Worm (Caenorhabditis elegans) whole organism, L4 larva: ENCODE data around the gene rgs-2.

Source experiments
- F26F4.8 ChIP-seq: fragments of 200-800 bp; sonication (Bioruptor generic); conservative IDR thresholded peaks from 2 replicates; pipeline ENCODE4 v1.3.6; 2022; ENCODE audit warnings: missing genetic modification characterization, missing compliant biosample characterization
- F44E2.7 ChIP-seq: fragments of 200-800 bp; sonication (Bioruptor generic); IDR thresholded peaks from 2 replicates; pipeline ENCODE4 v2.1.2; 2022; ENCODE audit warnings: missing genetic modification characterization, missing compliant biosample characterization
- F49E8.2 ChIP-seq: sonication (generic microtip); optimal IDR thresholded peaks from 2 replicates; lab custom pipeline; 2016; ENCODE audit warnings: missing compliant biosample characterization, mild to moderate bottlenecking, missing genetic modification characterization, borderline replicate concordance
- T20F7.1 ChIP-seq: fragments of 200-800 bp; sonication (Bioruptor generic); optimal IDR thresholded peaks from 2 replicates; lab custom pipeline; 2018; ENCODE audit warnings: mild to moderate bottlenecking, missing genetic modification characterization, missing compliant biosample characterization
- Y75B8A.6 ChIP-seq: fragments of 200-800 bp; sonication (Bioruptor generic); IDR thresholded peaks from 2 replicates; pipeline ENCODE4 v1.3.6; 2022; ENCODE audit warnings: missing genetic modification reagents, missing genetic modification characterization, missing compliant biosample characterization
- ZK337.2 ChIP-seq: fragments of 200-800 bp; sonication (Bioruptor generic); IDR thresholded peaks from 2 replicates; pipeline ENCODE4 v1.3.6; 2022; ENCODE audit warnings: missing genetic modification reagents, missing genetic modification characterization, missing compliant biosample characterization
- attf-4 ChIP-seq: sonication (generic microtip); optimal IDR thresholded peaks from 3 replicates; lab custom pipeline; 2017; ENCODE audit warnings: missing biosample characterization, missing genetic modification characterization
- ceh-28 ChIP-seq: fragments of 150-350 bp; optimal IDR thresholded peaks from 2 replicates; lab custom pipeline; 2014; ENCODE audit warnings: missing biosample characterization, missing genetic modification reagents, missing genetic modification characterization
- ceh-32 ChIP-seq: sonication (generic microtip); optimal IDR thresholded peaks from 2 replicates; lab custom pipeline; 2016; ENCODE audit warnings: mild to moderate bottlenecking, missing genetic modification characterization, missing compliant biosample characterization; ENCODE audit not compliant: poor library complexity
- ceh-62 ChIP-seq: sonication (generic microtip); optimal IDR thresholded peaks from 2 replicates; lab custom pipeline; 2017; ENCODE audit warnings: missing biosample characterization, missing genetic modification characterization
- ceh-82 ChIP-seq: sonication (generic microtip); optimal IDR thresholded peaks from 2 replicates; lab custom pipeline; 2017; ENCODE audit warnings: missing biosample characterization, missing genetic modification characterization
- ctbp-1 ChIP-seq: fragments of 200-800 bp; sonication (Bioruptor generic); IDR thresholded peaks from 2 replicates; pipeline ENCODE4 v1.3.6; 2022; ENCODE audit warnings: missing genetic modification reagents, missing genetic modification characterization, missing compliant biosample characterization
- daf-12 ChIP-seq: fragments of 150-350 bp; optimal IDR thresholded peaks from 2 replicates; lab custom pipeline; 2014; ENCODE audit warnings: missing biosample characterization, missing genetic modification reagents, missing genetic modification characterization
- daf-16 ChIP-seq, 3 experiments: sonication (generic microtip); optimal IDR thresholded peaks; 2 replicates each; lab custom pipeline; 2016 to 2017; ENCODE audit warnings: missing genetic modification characterization in 3 of 3, missing genetic modification reagents in 3 of 3, mild to moderate bottlenecking in 2 of 3, missing compliant biosample characterization in 2 of 3, missing biosample characterization in 1 of 3, moderate library complexity in 1 of 3
- daf-19 ChIP-seq: fragments of 200-800 bp; sonication (Bioruptor generic); conservative IDR thresholded peaks from 2 replicates; pipeline ENCODE4 v1.3.6; 2022; ENCODE audit warnings: missing genetic modification characterization, missing compliant biosample characterization
- dmd-6 ChIP-seq: fragments of 200-800 bp; sonication (Bioruptor generic); IDR thresholded peaks from 2 replicates; pipeline ENCODE4 v1.3.6; 2022; ENCODE audit warnings: missing genetic modification reagents, missing genetic modification characterization, missing compliant biosample characterization
- dmd-8 ChIP-seq: fragments of 200-800 bp; sonication (Bioruptor generic); IDR thresholded peaks from 2 replicates; pipeline ENCODE4 v1.3.6; 2022; ENCODE audit warnings: missing genetic modification characterization, missing compliant biosample characterization
- dve-1 ChIP-seq: sonication (generic microtip); optimal IDR thresholded peaks from 2 replicates; lab custom pipeline; 2017; ENCODE audit warnings: antibody characterized with exemption, mild to moderate bottlenecking, missing genetic modification characterization, missing compliant biosample characterization; ENCODE audit not compliant: insufficient read depth
- gei-8 ChIP-seq: fragments of 200-800 bp; sonication (Bioruptor generic); optimal IDR thresholded peaks from 2 replicates; lab custom pipeline; 2018; ENCODE audit warnings: mild to moderate bottlenecking, missing genetic modification characterization, missing compliant biosample characterization
- hlh-11 ChIP-seq: fragments of 200-800 bp; sonication (Bioruptor generic); optimal IDR thresholded peaks from 2 replicates; lab custom pipeline; 2018; ENCODE audit warnings: mild to moderate bottlenecking, missing genetic modification characterization, missing compliant biosample characterization
- hlh-30 ChIP-seq: sonication (generic microtip); optimal IDR thresholded peaks from 2 replicates; lab custom pipeline; 2017; ENCODE audit warnings: antibody characterized with exemption, mild to moderate bottlenecking, missing genetic modification characterization, missing compliant biosample characterization; ENCODE audit not compliant: insufficient read depth
- hmg-1.1 ChIP-seq: fragments of 200-800 bp; sonication (Bioruptor generic); IDR thresholded peaks from 2 replicates; pipeline ENCODE4 v1.3.6; 2022; ENCODE audit warnings: missing genetic modification reagents, missing genetic modification characterization, missing compliant biosample characterization
- lim-7 ChIP-seq: fragments of 200-800 bp; sonication (Bioruptor generic); IDR thresholded peaks from 2 replicates; pipeline ENCODE4 v1.3.6; 2022; ENCODE audit warnings: missing genetic modification characterization, missing compliant biosample characterization
- lin-13 ChIP-seq: fragments of 150-350 bp; optimal IDR thresholded peaks from 2 replicates; lab custom pipeline; 2014; ENCODE audit warnings: missing biosample characterization, missing genetic modification reagents, missing genetic modification characterization
- lin-15B ChIP-seq: fragments of 150-350 bp; sonication (generic microtip); optimal IDR thresholded peaks from 3 replicates; lab custom pipeline; 2014; ENCODE audit warnings: missing biosample characterization, missing genetic modification characterization
- lsy-2 ChIP-seq, 2 experiments: fragments of 150-350 bp in 1 of 2; sonication (generic microtip) in 1 of 2; optimal IDR thresholded peaks; 2 replicates each; lab custom pipeline; 2014 to 2017; ENCODE audit warnings: missing biosample characterization in 2 of 2, missing genetic modification characterization in 2 of 2
- madf-9 ChIP-seq: fragments of 200-800 bp; sonication (Bioruptor generic); conservative IDR thresholded peaks from 2 replicates; pipeline ENCODE4 v1.3.6; 2022; ENCODE audit warnings: missing genetic modification reagents, missing genetic modification characterization, missing compliant biosample characterization
- mdl-1 ChIP-seq, 2 experiments: fragments of 150-350 bp in 1 of 2; sonication (generic microtip) in 1 of 2; optimal IDR thresholded peaks; 2 replicates each; lab custom pipeline; 2014 to 2017; ENCODE audit warnings: missing biosample characterization in 2 of 2, missing genetic modification characterization in 2 of 2
- mep-1 ChIP-seq: fragments of 150-350 bp; sonication (generic microtip); optimal IDR thresholded peaks from 3 replicates; lab custom pipeline; 2014; ENCODE audit warnings: missing biosample characterization, missing genetic modification characterization
- mes-2 ChIP-seq: sonication (generic microtip); optimal IDR thresholded peaks from 2 replicates; lab custom pipeline; 2016; ENCODE audit warnings: missing genotype, mild to moderate bottlenecking, missing genetic modification characterization, missing compliant biosample characterization; ENCODE audit not compliant: poor library complexity, severe bottlenecking
- mxl-3 ChIP-seq: fragments of 200-800 bp; sonication (Bioruptor generic); optimal IDR thresholded peaks from 2 replicates; lab custom pipeline; 2018; ENCODE audit warnings: mild to moderate bottlenecking, missing genetic modification characterization, missing compliant biosample characterization
- nhr-10 ChIP-seq: fragments of 150-350 bp; optimal IDR thresholded peaks from 2 replicates; lab custom pipeline; 2014; ENCODE audit warnings: missing biosample characterization, missing genetic modification characterization
- nhr-11 ChIP-seq: fragments of 150-350 bp; optimal IDR thresholded peaks from 2 replicates; lab custom pipeline; 2014; ENCODE audit warnings: missing biosample characterization, missing genetic modification characterization
- nhr-25 ChIP-seq: sonication (generic microtip); optimal IDR thresholded peaks from 2 replicates; lab custom pipeline; 2017; ENCODE audit warnings: missing genetic modification characterization, mild to moderate bottlenecking, missing compliant biosample characterization, antibody characterized with exemption, moderate library complexity, borderline replicate concordance; ENCODE audit not compliant: insufficient read depth
- nhr-28 ChIP-seq: fragments of 150-350 bp; optimal IDR thresholded peaks from 2 replicates; lab custom pipeline; 2014; ENCODE audit warnings: missing biosample characterization, missing genetic modification characterization
- nhr-76 ChIP-seq: fragments of 150-350 bp; optimal IDR thresholded peaks from 2 replicates; lab custom pipeline; 2014; ENCODE audit warnings: missing biosample characterization, missing genetic modification characterization
- rbr-2 ChIP-seq: sonication (generic microtip); optimal IDR thresholded peaks from 2 replicates; lab custom pipeline; 2016; ENCODE audit warnings: missing genotype, missing genetic modification characterization, missing compliant biosample characterization
- saeg-2 ChIP-seq: fragments of 200-800 bp; sonication (Bioruptor generic); IDR thresholded peaks from 2 replicates; pipeline ENCODE4 v1.3.6; 2022; ENCODE audit warnings: missing genetic modification reagents, missing genetic modification characterization, missing compliant biosample characterization
- spr-1 ChIP-seq: sonication (generic microtip); optimal IDR thresholded peaks from 2 replicates; lab custom pipeline; 2016; ENCODE audit warnings: mild to moderate bottlenecking, missing genetic modification characterization, missing compliant biosample characterization
- spr-3 ChIP-seq: fragments of 200-800 bp; sonication (Bioruptor generic); optimal IDR thresholded peaks from 2 replicates; lab custom pipeline; 2018; ENCODE audit warnings: mild to moderate bottlenecking, missing genetic modification characterization, missing compliant biosample characterization
- tra-1 ChIP-seq: fragments of 200-800 bp; sonication (Bioruptor generic); IDR thresholded peaks from 2 replicates; pipeline ENCODE4 v1.3.6; 2022; ENCODE audit warnings: missing genetic modification reagents, missing genetic modification characterization, missing compliant biosample characterization
- unc-130 ChIP-seq: sonication (generic microtip); optimal IDR thresholded peaks from 2 replicates; lab custom pipeline; 2016; ENCODE audit warnings: missing genetic modification reagents, missing genetic modification characterization, missing compliant biosample characterization
- unc-39 ChIP-seq: sonication (generic microtip); optimal IDR thresholded peaks from 2 replicates; lab custom pipeline; 2017; ENCODE audit warnings: missing biosample characterization, missing genetic modification characterization
- unc-62 ChIP-seq, 3 experiments: fragments of 150-350 bp in 1 of 3; sonication (generic microtip); optimal IDR thresholded peaks in 2 of 3; peaks in 1 of 3; 1 replicate in 1 of 3; 2 replicates in 2 of 3; lab custom pipeline; 2014 to 2017; ENCODE audit warnings: missing biosample characterization in 3 of 3, missing genetic modification characterization in 3 of 3, missing genetic modification reagents in 3 of 3, missing genotype in 1 of 3
- vab-7 ChIP-seq: fragments of 200-800 bp; sonication (Bioruptor generic); IDR thresholded peaks from 2 replicates; pipeline ENCODE4 v1.3.6; 2022; ENCODE audit warnings: missing genetic modification reagents, missing genetic modification characterization, missing compliant biosample characterization
- zfp-2 ChIP-seq: sonication (generic microtip); optimal IDR thresholded peaks from 2 replicates; lab custom pipeline; 2016; ENCODE audit warnings: mild to moderate bottlenecking, missing genetic modification characterization, missing compliant biosample characterization
- ztf-7 ChIP-seq: fragments of 150-350 bp; optimal IDR thresholded peaks from 2 replicates; lab custom pipeline; 2014; ENCODE audit warnings: missing biosample characterization, missing genetic modification characterization

Gene rgs-2

ce11 chrX:12670385-12670784 lies 42.1 kb upstream of the rgs-2 start (continued):
- no peak for TF ChIP-seq vab-7 (GFP tag; lab: Robert Waterston, UW)
- TF ChIP-seq lin-15B: no peak
- no peak for TF ChIP-seq unc-130
- TF ChIP-seq nhr-25 (tag; lab: Kevin White, UChicago): peak; percentile 17
- peak; percentile 81 for TF ChIP-seq hmg-1.1 (GFP tag; lab: Robert Waterston, UW)
- TF ChIP-seq ceh-82 (tag; lab: Kevin White, UChicago): no peak
- peak; percentile 74 for TF ChIP-seq mes-2 (tag; lab: Kevin White, UChicago)
- TF ChIP-seq F26F4.8 (GFP tag; lab: Robert Waterston, UW): no peak
- peak; percentile 90 for TF ChIP-seq nhr-28
- no peak for TF ChIP-seq ZK337.2
- TF ChIP-seq gei-8 (GFP tag; lab: Kevin White, UChicago): no peak
- peak; percentile 88 for TF ChIP-seq rbr-2 (tag; lab: Kevin White, UChicago)
- TF ChIP-seq zfp-2 (tag; lab: Kevin White, UChicago): no peak
- peak; percentile 68 for TF ChIP-seq dmd-6 (GFP tag; lab: Robert Waterston, UW)
- TF ChIP-seq mxl-3 (GFP tag; lab: Kevin White, UChicago): peak; percentile 64
- TF ChIP-seq daf-19 (GFP tag; lab: Robert Waterston, UW): no peak
- TF ChIP-seq daf-16 (GFP tag; optimal IDR thresholded peaks at IDR 0.05; lab: Kevin White, UChicago): peak in 1 of 2 experiments; percentile 30
- peak; percentile 56 for TF ChIP-seq daf-16 (tag; optimal IDR thresholded peaks at IDR 0.05; lab: Kevin White, UChicago)
- TF ChIP-seq ceh-32 (tag; lab: Kevin White, UChicago): no peak
- TF ChIP-seq lin-13 (GFP tag; lab: Kevin White, UChicago): no peak
- TF ChIP-seq nhr-76: no peak
- peak; percentile 84 for TF ChIP-seq ctbp-1 (GFP tag; lab: Robert Waterston, UW)
- peak; percentile 29 to 79 for TF ChIP-seq mdl-1 (tag; optimal IDR thresholded peaks at IDR 0.05; lab: Kevin White, UChicago)
- peak; percentile 40 for TF ChIP-seq ceh-28 (tag; lab: Kevin White, UChicago)
- no peak for TF ChIP-seq ztf-7 (tag; lab: Kevin White, UChicago)
- peak; percentile 65 for TF ChIP-seq nhr-10 (tag; lab: Kevin White, UChicago)
- TF ChIP-seq hlh-11: peak; percentile 86
- TF ChIP-seq lim-7 (GFP tag; lab: Robert Waterston, UW): no peak
- no peak for TF ChIP-seq daf-12
- no peak for TF ChIP-seq F49E8.2 (tag; lab: Kevin White, UChicago)

DNA sequence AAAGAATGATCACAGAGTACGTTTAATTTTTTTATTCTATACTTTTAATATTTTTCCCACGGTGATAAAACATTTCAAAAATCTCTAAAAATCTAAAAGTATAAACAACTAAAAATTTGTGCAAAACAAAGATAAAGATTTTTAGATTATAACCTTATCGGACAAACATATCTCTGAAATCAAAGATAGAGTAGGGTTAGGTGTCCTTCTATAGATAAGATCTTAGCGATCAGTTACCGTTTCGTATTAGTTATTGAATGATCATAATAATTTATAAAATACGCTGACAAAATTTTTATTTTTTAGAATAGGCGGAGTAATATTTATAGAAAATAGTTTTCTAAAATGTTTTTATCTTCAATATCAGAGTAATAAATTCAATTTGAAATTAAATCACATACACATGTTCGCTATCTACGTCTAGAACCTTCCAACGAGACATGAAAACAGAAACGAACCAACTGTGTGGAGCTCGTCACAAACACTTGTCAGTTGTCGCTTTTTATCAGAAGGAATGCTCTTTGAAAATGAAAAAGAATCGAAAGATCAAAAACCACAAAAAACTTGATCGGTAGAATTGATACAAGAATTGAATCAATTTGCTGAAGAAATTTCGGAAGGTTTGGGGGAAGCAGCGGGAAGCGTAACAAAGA lies 40.7 kb upstream of the rgs-2 start:
- peak; percentile 24 for TF ChIP-seq nhr-11
- no peak for TF ChIP-seq lim-7 (GFP tag; lab: Robert Waterston, UW)
- no peak for TF ChIP-seq F49E8.2 (tag; lab: Kevin White, UChicago)
- TF ChIP-seq Y75B8A.6 (GFP tag; lab: Robert Waterston, UW): no peak
- TF ChIP-seq tra-1 (GFP tag; lab: Robert Waterston, UW): no peak
- TF ChIP-seq dmd-8 (GFP tag; lab: Robert Waterston, UW): no peak
- TF ChIP-seq daf-12: no peak
- TF ChIP-seq unc-62 (GFP tag; optimal IDR thresholded peaks at IDR 0.05 in 1 of 2; lab: Kevin White, UChicago): no peak
- TF ChIP-seq unc-62 (tag; optimal IDR thresholded peaks at IDR 0.05; lab: Kevin White, UChicago): no peak
- TF ChIP-seq daf-16 (GFP tag; optimal IDR thresholded peaks at IDR 0.05; lab: Kevin White, UChicago): peak in 1 of 2 experiments; percentile 91
- peak; percentile 87 for TF ChIP-seq daf-16 (tag; optimal IDR thresholded peaks at IDR 0.05; lab: Kevin White, UChicago)
- peak; percentile 66 for TF ChIP-seq dve-1 (tag; lab: Kevin White, UChicago)
- TF ChIP-seq ctbp-1 (GFP tag; lab: Robert Waterston, UW): no peak
- TF ChIP-seq spr-1: no peak
- TF ChIP-seq ceh-62 (tag; lab: Kevin White, UChicago): no peak
- TF ChIP-seq T20F7.1 (GFP tag; lab: Kevin White, UChicago): no peak
- TF ChIP-seq lin-15B: no peak
- peak; percentile 33 for TF ChIP-seq mep-1 (tag; lab: Kevin White, UChicago)
- no peak for TF ChIP-seq unc-39
- TF ChIP-seq saeg-2 (GFP tag; lab: Robert Waterston, UW): no peak
- TF ChIP-seq nhr-28: peak; percentile 0
- no peak for TF ChIP-seq attf-4
- TF ChIP-seq spr-3 (GFP tag; lab: Kevin White, UChicago): no peak
- TF ChIP-seq hlh-30 (tag; lab: Kevin White, UChicago): peak; percentile 40
- peak; percentile 47 for TF ChIP-seq dmd-6 (GFP tag; lab: Robert Waterston, UW)
- TF ChIP-seq lsy-2 (tag; optimal IDR thresholded peaks at IDR 0.05; lab: Kevin White, UChicago): peak in 1 of 2 experiments; percentile 54
- TF ChIP-seq F44E2.7: no peak
- TF ChIP-seq madf-9 (GFP tag; lab: Robert Waterston, UW): no peak
